Fruit fly (Drosophila melanogaster): Measurements from ENCODE around the gene zfh1.

zfh1 gene

dm6 chr3R:30794564-30795313 lies 29.0 kb downstream of the zfh1 start (continued):
- TF ChIP-seq CG6683 (GFP tag; optimal IDR thresholded peaks at IDR 0.05) (no peak), Asciz (GFP tag; optimal IDR thresholded peaks at IDR 0.05) (no peak), CG15514 (GFP tag; optimal IDR thresholded peaks at IDR 0.05) (no peak), amos (GFP tag; IDR thresholded peaks at IDR 0.05; ENCODE audit: partially characterized antibody) (no peak), gfzf (GFP tag; optimal IDR thresholded peaks at IDR 0.05) (no peak), CG10147 (GFP tag; optimal IDR thresholded peaks at IDR 0.05) (no peak), Vsx1 (GFP tag; optimal IDR thresholded peaks at IDR 0.05) (no peak), Atf3 (GFP tag; optimal IDR thresholded peaks at IDR 0.05) (no peak), CG12299 (tag; optimal IDR thresholded peaks at IDR 0.05) (no peak), tap (tag; optimal IDR thresholded peaks at IDR 0.05) (no peak), CG10431 (GFP tag; optimal IDR thresholded peaks at IDR 0.05) (no peak), CG6813 (GFP tag; optimal IDR thresholded peaks at IDR 0.05) (no peak), CG3281 (GFP tag; optimal IDR thresholded peaks at IDR 0.05) (no peak), MTF-1 (GFP tag; optimal IDR thresholded peaks at IDR 0.05; ENCODE audit: borderline replicate concordance) (no peak), C15 (GFP tag; IDR thresholded peaks at IDR 0.05) (no peak), so (GFP tag; IDR thresholded peaks at IDR 0.05) (no peak), bbx (GFP tag; IDR thresholded peaks at IDR 0.05; ENCODE audit: partially characterized antibody) (peak; percentile 24; the same call in 1 of the 2 replicates), fu2 (GFP tag; optimal IDR thresholded peaks at IDR 0.05) (no peak), exex (tag; optimal IDR thresholded peaks at IDR 0.05) (no peak), CG31224 (GFP tag; IDR thresholded peaks at IDR 0.05) (no peak), dan (GFP tag; IDR thresholded peaks at IDR 0.05) (no peak), CG12236 (GFP tag; optimal IDR thresholded peaks at IDR 0.05) (no peak), Awh (GFP tag; IDR thresholded peaks at IDR 0.05) (no peak), CG13775 (GFP tag; optimal IDR thresholded peaks at IDR 0.05) (no peak), CG9817 (tag; optimal IDR thresholded peaks at IDR 0.05) (no peak), Hr51 (GFP tag; optimal IDR thresholded peaks at IDR 0.05) (no peak), onecut (GFP tag; IDR thresholded peaks at IDR 0.05) (no peak), Tbp (GFP tag; optimal IDR thresholded peaks at IDR 0.05) (no peak), CG14050 (GFP tag; IDR thresholded peaks at IDR 0.05) (no peak), ac (GFP tag; optimal IDR thresholded peaks at IDR 0.05) (peak; percentile 7), CG10654 (GFP tag; optimal IDR thresholded peaks at IDR 0.05) (no peak), gce (GFP tag; IDR thresholded peaks at IDR 0.05) (no peak), Ptx1 (GFP tag; IDR thresholded peaks at IDR 0.05) (no peak), CG11695 (GFP tag; IDR thresholded peaks at IDR 0.05) (no peak), psq (GFP tag; optimal IDR thresholded peaks at IDR 0.05) (peak; percentile 98), CG3726 (GFP tag; IDR thresholded peaks at IDR 0.05) (no peak), kah (GFP tag; optimal IDR thresholded peaks at IDR 0.05) (no peak), Sin3A (optimal IDR thresholded peaks at IDR 0.05) (no peak), Med (GFP tag) (no peak), hth (optimal IDR thresholded peaks at IDR 0.05) (no peak), pum (GFP tag; optimal IDR thresholded peaks at IDR 0.05) (no peak), CG7372 (GFP tag; IDR thresholded peaks at IDR 0.05) (no peak), zfh1 (GFP tag; IDR thresholded peaks at IDR 0.05) (no peak), CG3847 (GFP tag; IDR thresholded peaks at IDR 0.05) (no peak), CG4707 (GFP tag; optimal IDR thresholded peaks at IDR 0.05) (peak; percentile 1), CG2678 (tag; optimal IDR thresholded peaks at IDR 0.05) (no peak), D19A (tag; optimal IDR thresholded peaks at IDR 0.05) (peak; percentile 10), Lim3 (GFP tag; IDR thresholded peaks at IDR 0.05) (no peak), CG12942 (GFP tag; optimal IDR thresholded peaks at IDR 0.05) (no peak), ind (GFP tag; optimal IDR thresholded peaks at IDR 0.05) (no peak), az2 (GFP tag; optimal IDR thresholded peaks at IDR 0.05) (no peak)
